Fruit fly (Drosophila melanogaster) whole organism, wandering third instar larva: Measurements from ENCODE around the gene salt.
A peak's percentile ranks its signal among the peaks of the same experiment; 100 is the strongest.

ENCODE experiments used
- Abd-B ChIP-seq: fragments of >200 bp; optimal IDR thresholded peaks from 2 replicates; lab custom pipeline; 2017; ENCODE audit warnings: missing biosample characterization, missing genetic modification characterization
- CG32264 ChIP-seq: fragments of 200-800 bp; sonication (Bioruptor generic); optimal IDR thresholded peaks from 2 replicates; lab custom pipeline; 2016; ENCODE audit warnings: missing biosample characterization, missing genetic modification characterization
- CG9705 ChIP-seq: fragments of 200-800 bp; sonication (Bioruptor generic); optimal IDR thresholded peaks from 2 replicates; lab custom pipeline; 2018; ENCODE audit warnings: missing biosample characterization, mild to moderate bottlenecking, missing genetic modification characterization
- CrebA ChIP-seq: fragments of 200-800 bp; sonication (Bioruptor generic); optimal IDR thresholded peaks from 2 replicates; lab custom pipeline; 2016; ENCODE audit warnings: missing biosample characterization, mild to moderate bottlenecking, missing genetic modification characterization, borderline replicate concordance
- Dfd ChIP-seq: fragments of >200 bp; optimal IDR thresholded peaks from 2 replicates; lab custom pipeline; 2017; ENCODE audit warnings: missing biosample characterization, missing genetic modification characterization
- Dif ChIP-seq: fragments of 200-275, 200-300 bp; sonication (Bioruptor generic); optimal IDR thresholded peaks from 2 replicates; lab custom pipeline; 2018; ENCODE audit warnings: missing biosample characterization, missing genetic modification characterization; ENCODE audit not compliant: partially characterized antibody
- GATAd ChIP-seq: sonication (Bioruptor generic); optimal IDR thresholded peaks from 2 replicates; lab custom pipeline; 2016; ENCODE audit warnings: missing biosample characterization, missing genetic modification characterization
- HLH106 ChIP-seq: fragments of 200-800 bp; optimal IDR thresholded peaks from 3 replicates; lab custom pipeline; 2019; ENCODE audit warnings: missing biosample characterization, mild to moderate bottlenecking, missing genetic modification characterization, moderate library complexity
- Hnf4 ChIP-seq: fragments of 200-800 bp; sonication (Bioruptor generic); optimal IDR thresholded peaks from 2 replicates; lab custom pipeline; 2016; ENCODE audit warnings: missing biosample characterization, mild to moderate bottlenecking, missing genetic modification characterization
- Hr83 ChIP-seq: fragments of 200-300 bp; sonication (Bioruptor generic); optimal IDR thresholded peaks from 2 replicates; lab custom pipeline; 2016; ENCODE audit warnings: missing biosample characterization, mild to moderate bottlenecking, missing genetic modification characterization, moderate library complexity; ENCODE audit not compliant: poor library complexity, severe bottlenecking
- Jra ChIP-seq: sonication (Bioruptor generic); optimal IDR thresholded peaks from 2 replicates; lab custom pipeline; 2016; ENCODE audit warnings: missing biosample characterization, missing genetic modification characterization
- Mio ChIP-seq: sonication (Bioruptor generic); optimal IDR thresholded peaks from 2 replicates; lab custom pipeline; 2016; ENCODE audit warnings: missing biosample characterization, missing genetic modification characterization
- Myc ChIP-seq: fragments of >200 bp; optimal IDR thresholded peaks from 2 replicates; lab custom pipeline; 2017
- N ChIP-seq: fragments of >200 bp; optimal IDR thresholded peaks from 2 replicates; lab custom pipeline; 2018; ENCODE audit warnings: missing biosample characterization, missing external identifiers, missing genetic modification characterization
- OdsH ChIP-seq: fragments of 200-800 bp; sonication (Bioruptor generic); optimal IDR thresholded peaks from 2 replicates; lab custom pipeline; 2016; ENCODE audit warnings: missing biosample characterization, mild to moderate bottlenecking, missing genetic modification characterization
- Rel ChIP-seq, 2 experiments: fragments of 200-800 bp; sonication (Bioruptor generic) in 1 of 2; optimal IDR thresholded peaks; 2 replicates in 1 of 2; 3 replicates in 1 of 2; lab custom pipeline; 2016 to 2019; ENCODE audit warnings: mild to moderate bottlenecking in 2 of 2, missing biosample characterization in 2 of 2, missing genetic modification characterization in 2 of 2, moderate library complexity in 1 of 2
- Sp1 ChIP-seq: fragments of 200-800 bp; sonication (Bioruptor generic); optimal IDR thresholded peaks from 3 replicates; lab custom pipeline; 2019; ENCODE audit warnings: missing biosample characterization, mild to moderate bottlenecking, missing genetic modification characterization, moderate library complexity
- Vsx2 ChIP-seq: fragments of 200-300, 225-300 bp; sonication (Bioruptor generic); optimal IDR thresholded peaks from 2 replicates; lab custom pipeline; 2018; ENCODE audit warnings: missing biosample characterization, missing genetic modification characterization; ENCODE audit not compliant: partially characterized antibody
- br ChIP-seq: fragments of 200-800 bp; sonication (Bioruptor generic); optimal IDR thresholded peaks from 2 replicates; lab custom pipeline; 2016; ENCODE audit warnings: missing biosample characterization, missing genetic modification characterization
- brk ChIP-seq: fragments of 200-800 bp; sonication (Bioruptor generic); optimal IDR thresholded peaks from 2 replicates; lab custom pipeline; 2016; ENCODE audit warnings: missing biosample characterization, mild to moderate bottlenecking, missing genetic modification characterization
- dl ChIP-seq, 2 experiments: fragments of 175-275, 200-275 bp in 1 of 2; fragments of 200-275 bp in 1 of 2; sonication (Bioruptor generic); optimal IDR thresholded peaks; lab custom pipeline; 2018; ENCODE audit warnings: mild to moderate bottlenecking in 2 of 2, missing biosample characterization in 2 of 2, missing genetic modification characterization in 2 of 2, moderate library complexity in 2 of 2; ENCODE audit not compliant: partially characterized antibody in 2 of 2, insufficient read depth in 1 of 2
- dmrt93B ChIP-seq: fragments of 200-800 bp; sonication (Bioruptor generic); optimal IDR thresholded peaks from 2 replicates; lab custom pipeline; 2018; ENCODE audit warnings: missing biosample characterization, mild to moderate bottlenecking, missing genetic modification characterization
- dsf ChIP-seq: sonication (Bioruptor generic); optimal IDR thresholded peaks from 2 replicates; lab custom pipeline; 2016; ENCODE audit warnings: missing biosample characterization, missing genetic modification characterization, borderline replicate concordance
- ey ChIP-seq: fragments of 200-800 bp; sonication (Bioruptor generic); optimal IDR thresholded peaks from 2 replicates; lab custom pipeline; 2016; ENCODE audit warnings: missing biosample characterization, missing genetic modification characterization
- foxo ChIP-seq, 2 experiments: fragments of 200-800 bp; sonication (Bioruptor generic); optimal IDR thresholded peaks; 2 replicates in 1 of 2; 3 replicates in 1 of 2; lab custom pipeline; 2016 to 2017; ENCODE audit warnings: missing biosample characterization in 2 of 2, missing genetic modification characterization in 2 of 2
- h ChIP-seq: fragments of 200-800 bp; sonication (Bioruptor generic); optimal IDR thresholded peaks from 3 replicates; lab custom pipeline; 2016; ENCODE audit warnings: missing biosample characterization, mild to moderate bottlenecking, missing genetic modification characterization
- jim ChIP-seq: fragments of 175-275, 200-325 bp; sonication (Bioruptor generic); optimal IDR thresholded peaks from 2 replicates; lab custom pipeline; 2016; ENCODE audit warnings: missing biosample characterization, mild to moderate bottlenecking, missing genetic modification characterization
- pan ChIP-seq: fragments of >200 bp; optimal IDR thresholded peaks from 2 replicates; lab custom pipeline; 2017
- psq ChIP-seq: fragments of 200-800 bp; sonication (Bioruptor generic); optimal IDR thresholded peaks from 3 replicates; lab custom pipeline; 2017; ENCODE audit warnings: missing biosample characterization, mild to moderate bottlenecking, missing genetic modification characterization, moderate library complexity
- rgr ChIP-seq: fragments of 200-800 bp; sonication (Bioruptor generic); optimal IDR thresholded peaks from 3 replicates; lab custom pipeline; 2016; ENCODE audit warnings: missing biosample characterization, mild to moderate bottlenecking, missing genetic modification characterization
- sage ChIP-seq: fragments of 200-800 bp; sonication (Bioruptor generic); optimal IDR thresholded peaks from 2 replicates; lab custom pipeline; 2016; ENCODE audit warnings: missing biosample characterization, mild to moderate bottlenecking, missing genetic modification characterization
- sv ChIP-seq: fragments of 200-800 bp; sonication (Bioruptor generic); optimal IDR thresholded peaks from 3 replicates; lab custom pipeline; 2016; ENCODE audit warnings: missing biosample characterization, missing genetic modification characterization
- tai ChIP-seq: sonication (Bioruptor generic); optimal IDR thresholded peaks from 2 replicates; lab custom pipeline; 2016; ENCODE audit warnings: missing biosample characterization, missing genetic modification characterization
- usp ChIP-seq: fragments of >200 bp; optimal IDR thresholded peaks from 2 replicates; lab custom pipeline; 2017; ENCODE audit warnings: missing biosample characterization, missing genetic modification characterization
- woc ChIP-seq: sonication (Bioruptor generic); optimal IDR thresholded peaks from 2 replicates; lab custom pipeline; 2016; ENCODE audit warnings: missing biosample characterization, mild to moderate bottlenecking, missing genetic modification characterization

The salt gene

DNA sequence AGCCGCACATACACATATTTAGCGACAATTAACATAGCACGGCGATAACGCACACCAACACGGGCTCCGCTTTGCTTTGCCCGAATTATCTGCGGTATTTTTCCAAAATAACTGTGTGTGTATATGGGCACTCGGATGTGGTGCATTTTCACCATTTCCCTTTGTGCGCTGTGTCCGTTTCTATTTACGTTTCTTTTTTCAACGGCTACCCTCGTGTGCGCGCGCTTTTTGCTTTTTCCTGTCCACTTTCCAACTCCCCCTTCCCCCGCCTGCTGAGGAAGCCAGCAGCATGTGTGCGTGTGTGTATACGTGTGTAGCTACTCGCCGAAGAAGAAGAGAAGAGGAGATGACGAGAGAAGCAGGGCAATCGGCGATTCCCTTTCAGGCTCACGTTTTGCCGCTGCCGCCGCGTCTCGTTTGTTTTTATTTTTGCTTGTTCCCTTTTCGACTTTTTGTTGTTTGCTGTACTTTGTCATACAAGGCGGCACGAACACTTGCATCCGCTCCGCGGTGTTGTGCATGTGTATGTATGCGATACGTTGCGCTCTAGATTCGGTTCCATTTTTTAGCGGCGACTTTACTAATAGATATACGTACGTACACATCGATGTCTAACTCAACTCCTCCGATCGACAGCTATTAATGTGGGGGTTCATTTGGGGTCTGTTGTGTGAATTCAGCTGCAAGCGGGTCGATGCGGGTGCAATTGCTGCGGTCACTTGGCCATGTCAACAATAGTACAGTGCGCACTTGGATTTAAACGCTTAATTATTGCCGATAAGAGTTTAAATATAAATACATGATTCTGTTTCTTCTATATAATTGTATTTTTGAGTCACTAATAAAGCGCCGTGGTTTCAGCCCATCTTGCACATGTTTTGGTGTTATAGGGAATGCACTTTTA is 6.2 kb downstream of the salt start (continued):
- TF ChIP-seq CrebA (GFP tag; lab: Kevin White, UChicago) = no peak
- no peak for TF ChIP-seq Mio
- no peak for TF ChIP-seq woc
- TF ChIP-seq tai = no peak
- TF ChIP-seq jim (GFP tag; lab: Kevin White, UChicago) = no peak
- no peak for TF ChIP-seq sage (GFP tag; lab: Kevin White, UChicago)
- no peak for TF ChIP-seq ey (GFP tag; lab: Kevin White, UChicago)

DNA sequence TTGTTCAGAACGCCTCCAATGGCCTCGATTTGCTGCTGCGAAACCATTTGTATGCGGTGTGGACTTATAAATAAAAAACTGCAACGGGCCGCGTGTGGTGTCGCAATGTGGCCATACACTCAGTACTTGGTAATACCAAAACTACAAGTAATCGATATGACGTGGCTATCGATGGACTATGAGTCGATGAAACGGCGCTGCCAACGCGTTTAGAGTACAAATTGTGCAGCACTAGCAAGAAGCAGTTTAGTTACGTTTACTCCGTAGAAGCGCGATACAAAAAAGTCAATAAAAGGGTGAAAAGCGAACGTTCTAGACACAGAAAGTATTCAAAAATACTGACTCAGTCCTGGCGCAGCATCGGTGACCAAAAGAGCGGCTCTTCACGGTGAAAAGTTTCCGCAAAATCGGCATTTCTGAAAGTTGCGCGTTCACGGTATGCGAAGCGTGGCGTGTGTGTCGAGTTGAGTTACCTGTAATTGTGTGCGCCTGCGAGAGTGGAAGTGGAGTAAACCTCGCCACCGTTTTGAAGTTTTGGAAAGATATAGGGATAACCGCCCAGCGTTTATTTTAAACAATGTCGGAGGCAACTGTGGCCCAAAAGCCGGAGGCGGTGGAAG is 7.0 kb downstream of the salt start, which contains the start of the genes nero and CG1910:
Gene nero, minus strand, starts transcription at position 130 of the 620 bp plus-strand sequence.
Gene CG1910, plus strand, starts transcription at position 215 of the 620 bp plus-strand sequence.
- TF ChIP-seq foxo (GFP tag; optimal IDR thresholded peaks at IDR 0.05; lab: Kevin White, UChicago) (peak in 1 of 2 experiments; percentile 15), pan (no peak), dl (GFP tag; optimal IDR thresholded peaks at IDR 0.05; lab: Kevin White, UChicago; ENCODE audit: insufficient read depth in 1 of 2, partially characterized antibody in 2 of 2) (peak in 1 of 2 experiments; percentile 26), ey (GFP tag; lab: Kevin White, UChicago) (no peak), HLH106 (tag; lab: Kevin White, UChicago) (peak; percentile 15), OdsH (GFP tag; lab: Kevin White, UChicago) (peak; percentile 8), Hnf4 (GFP tag; lab: Kevin White, UChicago) (peak; percentile 34), rgr (peak; percentile 29), Dfd (GFP tag; lab: Kevin White, UChicago) (no peak), Myc (lab: Kevin White, UChicago) (peak; percentile 47), Jra (GFP tag; lab: Kevin White, UChicago) (peak; percentile 22), h (GFP tag; lab: Kevin White, UChicago) (peak; percentile 46), tai (no peak), Rel (GFP tag; optimal IDR thresholded peaks at IDR 0.05; lab: Kevin White, UChicago) (no peak), Rel (tag; optimal IDR thresholded peaks at IDR 0.05; lab: Kevin White, UChicago) (peak; percentile 33), Hr83 (GFP tag; lab: Kevin White, UChicago) (peak; percentile 55), Sp1 (peak; percentile 19)

DNA sequence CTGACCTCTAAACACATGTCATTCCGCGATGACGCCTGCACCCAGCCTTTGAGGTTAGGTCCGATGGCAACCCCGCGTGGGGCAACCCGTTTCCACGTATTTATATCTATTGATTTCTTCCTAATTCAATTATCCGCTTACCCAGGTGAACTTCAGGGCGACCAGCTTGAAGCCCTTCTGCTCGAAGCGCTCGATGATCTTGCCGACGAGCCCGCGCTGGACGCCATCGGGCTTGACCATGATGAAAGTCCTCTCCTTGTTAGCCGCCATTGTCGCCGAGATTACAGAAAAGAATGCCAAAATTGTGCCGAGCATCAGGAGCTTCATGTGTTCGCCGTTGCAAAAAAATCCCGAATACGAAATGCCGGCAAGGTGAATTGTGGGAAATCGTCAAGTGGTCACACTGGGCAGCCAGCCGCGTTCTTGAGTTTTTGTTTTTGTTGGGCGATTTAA is 8.8 kb downstream of the salt start, which contains the start of gene awd:
Gene awd, minus strand, starts transcription at position 449 of the 453 bp plus-strand sequence.
- no peak for TF ChIP-seq usp (GFP tag; lab: Kevin White, UChicago)
- peak; percentile 68 for TF ChIP-seq Dif (GFP tag; lab: Kevin White, UChicago)
- TF ChIP-seq h (GFP tag; lab: Kevin White, UChicago) = peak; percentile 40
- TF ChIP-seq foxo (GFP tag; optimal IDR thresholded peaks at IDR 0.05; lab: Kevin White, UChicago) = peak in 1 of 2 experiments; percentile 29
- TF ChIP-seq rgr = peak; percentile 57
- no peak for TF ChIP-seq CG9705 (GFP tag; lab: Kevin White, UChicago)
- no peak for TF ChIP-seq CG32264
- TF ChIP-seq Sp1 = peak; percentile 52
- TF ChIP-seq Vsx2 (GFP tag; lab: Kevin White, UChicago) = no peak
- no peak for TF ChIP-seq woc
- peak; percentile 9 for TF ChIP-seq psq
- TF ChIP-seq dmrt93B = no peak
- TF ChIP-seq N = no peak
- no peak for TF ChIP-seq ey (GFP tag; lab: Kevin White, UChicago)
- TF ChIP-seq Rel (GFP tag; optimal IDR thresholded peaks at IDR 0.05; lab: Kevin White, UChicago) = no peak
- peak; percentile 76 for TF ChIP-seq Rel (tag; optimal IDR thresholded peaks at IDR 0.05; lab: Kevin White, UChicago)
- no peak for TF ChIP-seq jim (GFP tag; lab: Kevin White, UChicago)
- TF ChIP-seq sv (GFP tag; lab: Kevin White, UChicago) = no peak
- no peak for TF ChIP-seq tai
- peak; percentile 37 for TF ChIP-seq br
- peak; percentile 45 for TF ChIP-seq Myc (lab: Kevin White, UChicago)
- TF ChIP-seq CrebA (GFP tag; lab: Kevin White, UChicago) = no peak
- no peak for TF ChIP-seq dl (GFP tag; optimal IDR thresholded peaks at IDR 0.05; lab: Kevin White, UChicago; ENCODE audit: insufficient read depth in 1 of 2, partially characterized antibody in 2 of 2)
- no peak for TF ChIP-seq dsf (GFP tag; lab: Kevin White, UChicago)
- peak; percentile 21 for TF ChIP-seq Hr83 (GFP tag; lab: Kevin White, UChicago)
- peak; percentile 8 for TF ChIP-seq Hnf4 (GFP tag; lab: Kevin White, UChicago)
- no peak for TF ChIP-seq OdsH (GFP tag; lab: Kevin White, UChicago)
- TF ChIP-seq brk (GFP tag; lab: Kevin White, UChicago) = no peak
- peak; percentile 23 for TF ChIP-seq HLH106 (tag; lab: Kevin White, UChicago)
- no peak for TF ChIP-seq Abd-B (GFP tag; lab: Kevin White, UChicago)
- no peak for TF ChIP-seq GATAd (GFP tag; lab: Kevin White, UChicago)
